Worm (Caenorhabditis elegans) whole organism, L4/young adult: Measurements from ENCODE around the gene trmt-10C.2.

Experiments
- W03F9.2 ChIP-seq: fragments of 150-350 bp; optimal IDR thresholded peaks from 2 replicates; lab custom pipeline; 2014; ENCODE audit warnings: missing biosample characterization, missing genetic modification characterization
- dao-5 ChIP-seq: sonication (generic microtip); optimal IDR thresholded peaks from 2 replicates; lab custom pipeline; 2016; ENCODE audit warnings: missing genotype, missing genetic modification characterization, moderate library complexity, missing compliant biosample characterization

DNA sequence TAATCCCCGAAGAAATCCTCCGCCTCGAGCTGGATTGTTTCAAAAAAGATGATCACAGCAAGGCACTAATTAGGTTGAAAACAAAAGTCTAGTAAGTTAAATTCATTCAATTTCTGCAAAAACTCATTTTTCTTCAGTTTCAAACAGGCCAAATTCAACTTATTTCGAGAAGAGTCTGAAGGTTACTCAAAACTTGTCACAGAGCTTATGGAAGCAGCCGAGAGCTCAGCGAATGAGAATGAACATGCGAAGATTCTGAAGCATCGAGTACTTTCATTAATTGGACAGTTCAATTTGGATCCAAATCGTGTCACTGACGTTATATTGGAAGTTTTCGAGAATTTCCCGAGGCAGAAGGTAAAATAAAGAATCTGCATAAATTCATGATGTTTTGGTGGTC, 22.4 kb downstream of the trmt-10C.2 start:
- TF ChIP-seq W03F9.2: no peak
- no peak for TF ChIP-seq dao-5 (tag; lab: Kevin White, UChicago)
